Worm (Caenorhabditis elegans) whole organism, young adult: ENCODE measurements around the gene vps-54.

Source experiments
- B0035.1 ChIP-seq: sonication (generic microtip); optimal IDR thresholded peaks from 2 replicates; lab custom pipeline; 2016; ENCODE audit warnings: missing genetic modification characterization, mild to moderate bottlenecking, missing compliant biosample characterization, missing genotype, missing genetic modification reagents
- B0261.1 ChIP-seq: sonication (generic microtip); optimal IDR thresholded peaks from 2 replicates; lab custom pipeline; 2016; ENCODE audit warnings: mild to moderate bottlenecking, missing genetic modification characterization, moderate library complexity, missing compliant biosample characterization
- B0336.3 ChIP-seq: fragments of 200-800 bp; sonication (Bioruptor generic); IDR thresholded peaks from 2 replicates; pipeline ENCODE4 v1.3.6; 2022; ENCODE audit warnings: missing genetic modification characterization, missing compliant biosample characterization
- C06A6.2 ChIP-seq: fragments of 200-800 bp; sonication (Bioruptor generic); conservative IDR thresholded peaks from 2 replicates; pipeline ENCODE4 v1.3.6; 2022; ENCODE audit warnings: missing genetic modification characterization, missing compliant biosample characterization
- F22D6.2 ChIP-seq: sonication (generic microtip); optimal IDR thresholded peaks from 2 replicates; lab custom pipeline; 2016; ENCODE audit warnings: mild to moderate bottlenecking, missing genetic modification characterization, missing compliant biosample characterization
- F33H1.4 ChIP-seq: fragments of 200-800 bp; sonication (Bioruptor generic); IDR thresholded peaks from 2 replicates; pipeline ENCODE4 v1.3.6; 2022; ENCODE audit warnings: missing genetic modification reagents, missing genetic modification characterization, missing compliant biosample characterization
- F57A8.1 ChIP-seq: fragments of 200-800 bp; sonication (Bioruptor generic); optimal IDR thresholded peaks from 2 replicates; lab custom pipeline; 2018; ENCODE audit warnings: mild to moderate bottlenecking, missing genetic modification characterization, moderate library complexity, missing compliant biosample characterization
- K11D2.4 ChIP-seq: fragments of 200-800 bp; sonication (Bioruptor generic); IDR thresholded peaks from 2 replicates; pipeline ENCODE4 v1.3.6; 2022; ENCODE audit warnings: missing genetic modification reagents, missing genetic modification characterization, missing compliant biosample characterization
- T26A5.8 ChIP-seq: sonication (generic microtip); optimal IDR thresholded peaks from 2 replicates; lab custom pipeline; 2016; ENCODE audit warnings: missing genetic modification characterization, missing compliant biosample characterization
- Y53F4B.3 ChIP-seq: fragments of 200-800 bp; sonication (Bioruptor generic); IDR thresholded peaks from 2 replicates; pipeline ENCODE4 v1.3.6; 2022; ENCODE audit warnings: missing genetic modification reagents, missing genetic modification characterization, missing compliant biosample characterization
- Y56A3A.18 ChIP-seq: fragments of 200-800 bp; sonication (Bioruptor generic); IDR thresholded peaks from 2 replicates; pipeline ENCODE4 v1.3.6; 2022; ENCODE audit warnings: missing genetic modification reagents, missing genetic modification characterization, missing compliant biosample characterization
- Y79H2A.3 ChIP-seq: fragments of 200-800 bp; sonication (Bioruptor generic); conservative IDR thresholded peaks from 2 replicates; pipeline ENCODE4 v1.3.6; 2022; ENCODE audit warnings: missing genetic modification reagents, missing genetic modification characterization, missing compliant biosample characterization
- ZK185.1 ChIP-seq: sonication (generic microtip); optimal IDR thresholded peaks from 2 replicates; lab custom pipeline; 2016; ENCODE audit warnings: mild to moderate bottlenecking, missing genetic modification characterization, missing compliant biosample characterization; ENCODE audit not compliant: poor library complexity, severe bottlenecking
- ama-1 ChIP-seq, 3 experiments: fragments of 150-350 bp in 1 of 3; sonication (generic microtip) in 2 of 3; optimal IDR thresholded peaks; 2 replicates each; lab custom pipeline; 2014 to 2018; ENCODE audit warnings: missing biosample characterization in 2 of 3, missing genetic modification characterization in 2 of 3, missing genetic modification reagents in 2 of 3
- aptf-2 ChIP-seq: fragments of 200-800 bp; sonication (Bioruptor generic); conservative IDR thresholded peaks from 2 replicates; pipeline ENCODE4 v1.3.6; 2022; ENCODE audit warnings: missing genetic modification reagents, missing genetic modification characterization, missing compliant biosample characterization
- atf-7 ChIP-seq: sonication (generic microtip); optimal IDR thresholded peaks from 2 replicates; lab custom pipeline; 2017; ENCODE audit warnings: mild to moderate bottlenecking, missing genetic modification characterization, missing compliant biosample characterization
- attf-5 ChIP-seq: fragments of 200-800 bp; sonication (Bioruptor generic); optimal IDR thresholded peaks from 2 replicates; lab custom pipeline; 2018; ENCODE audit warnings: mild to moderate bottlenecking, missing genetic modification characterization, missing compliant biosample characterization
- cebp-1 ChIP-seq, 2 experiments: fragments of 200-800 bp in 1 of 2; sonication (Bioruptor generic) in 1 of 2; sonication (generic microtip) in 1 of 2; IDR thresholded peaks in 1 of 2; optimal IDR thresholded peaks in 1 of 2; 2 replicates each; pipeline versions ENCODE4 v1.3.6 to Lab custom; 2017 to 2022; ENCODE audit warnings: missing compliant biosample characterization in 2 of 2, missing genetic modification characterization in 2 of 2, mild to moderate bottlenecking in 1 of 2, missing genetic modification reagents in 1 of 2, moderate library complexity in 1 of 2
- ceh-58 ChIP-seq: fragments of 200-800 bp; sonication (Bioruptor generic); IDR thresholded peaks from 2 replicates; pipeline ENCODE4 v1.3.6; 2022; ENCODE audit warnings: missing genetic modification characterization, missing compliant biosample characterization
- ceh-79 ChIP-seq: sonication (generic microtip); optimal IDR thresholded peaks from 2 replicates; lab custom pipeline; 2017; ENCODE audit warnings: mild to moderate bottlenecking, missing genetic modification characterization, missing compliant biosample characterization
- egl-18 ChIP-seq: fragments of 200-800 bp; sonication (Bioruptor generic); IDR thresholded peaks from 2 replicates; pipeline ENCODE4 v1.3.6; 2022; ENCODE audit warnings: missing genetic modification reagents, missing genetic modification characterization, missing compliant biosample characterization
- egrh-3 ChIP-seq: fragments of 200-800 bp; sonication (Bioruptor generic); IDR thresholded peaks from 2 replicates; pipeline ENCODE4 v1.3.6; 2022; ENCODE audit warnings: missing genetic modification reagents, missing genetic modification characterization, missing compliant biosample characterization
- ets-4 ChIP-seq: fragments of 200-800 bp; sonication (Bioruptor generic); optimal IDR thresholded peaks from 2 replicates; lab custom pipeline; 2018; ENCODE audit warnings: mild to moderate bottlenecking, missing genetic modification characterization, missing compliant biosample characterization
- him-1 ChIP-seq: sonication (generic microtip); optimal IDR thresholded peaks from 2 replicates; lab custom pipeline; 2016; ENCODE audit warnings: missing genotype, missing genetic modification reagents, missing genetic modification characterization, missing compliant biosample characterization
- hlh-26 ChIP-seq: fragments of 200-800 bp; sonication (Bioruptor generic); conservative IDR thresholded peaks from 2 replicates; pipeline ENCODE4 v1.3.6; 2022; ENCODE audit warnings: missing genetic modification reagents, missing genetic modification characterization, missing compliant biosample characterization
- hmg-1.2 ChIP-seq: fragments of 200-800 bp; sonication (Bioruptor generic); IDR thresholded peaks from 2 replicates; pipeline ENCODE4 v1.3.6; 2022; ENCODE audit warnings: missing genetic modification reagents, missing genetic modification characterization, missing compliant biosample characterization
- hrde-1 ChIP-seq: sonication (generic microtip); optimal IDR thresholded peaks from 2 replicates; lab custom pipeline; 2016; ENCODE audit warnings: missing genetic modification characterization, mild to moderate bottlenecking, missing compliant biosample characterization, moderate library complexity, missing genotype, missing genetic modification reagents, borderline replicate concordance
- let-607 ChIP-seq, 2 experiments: fragments of 200-800 bp in 1 of 2; sonication (Bioruptor generic) in 1 of 2; sonication (generic microtip) in 1 of 2; optimal IDR thresholded peaks; 2 replicates each; lab custom pipeline; 2016 to 2018; ENCODE audit warnings: mild to moderate bottlenecking in 2 of 2, missing compliant biosample characterization in 2 of 2, missing genetic modification characterization in 2 of 2, moderate library complexity in 2 of 2, missing genotype in 1 of 2
- lin-40 ChIP-seq: sonication (generic microtip); optimal IDR thresholded peaks from 2 replicates; lab custom pipeline; 2016; ENCODE audit warnings: missing genetic modification characterization, mild to moderate bottlenecking, missing compliant biosample characterization, missing genotype, missing genetic modification reagents
- lin-54 ChIP-seq: fragments of 200-800 bp; sonication (Bioruptor generic); optimal IDR thresholded peaks from 2 replicates; lab custom pipeline; 2018; ENCODE audit warnings: mild to moderate bottlenecking, missing genetic modification characterization, missing compliant biosample characterization
- madf-10 ChIP-seq: sonication (generic microtip); optimal IDR thresholded peaks from 2 replicates; lab custom pipeline; 2016; ENCODE audit warnings: mild to moderate bottlenecking, missing genetic modification characterization, missing compliant biosample characterization
- madf-6 ChIP-seq: fragments of 200-800 bp; sonication (Bioruptor generic); IDR thresholded peaks from 2 replicates; pipeline ENCODE4 v1.3.6; 2022; ENCODE audit warnings: missing genetic modification reagents, missing genetic modification characterization, missing compliant biosample characterization
- mcd-1 ChIP-seq: fragments of 200-800 bp; sonication (Bioruptor generic); IDR thresholded peaks from 2 replicates; pipeline ENCODE4 v1.3.6; 2022; ENCODE audit warnings: missing genetic modification reagents, missing genetic modification characterization, missing compliant biosample characterization
- mel-28 ChIP-seq: sonication (generic microtip); optimal IDR thresholded peaks from 2 replicates; lab custom pipeline; 2016; ENCODE audit warnings: borderline replicate concordance, mild to moderate bottlenecking, missing genetic modification characterization, missing compliant biosample characterization
- mxl-1 ChIP-seq: sonication (generic microtip); optimal IDR thresholded peaks from 2 replicates; lab custom pipeline; 2016; ENCODE audit warnings: missing genetic modification characterization, missing compliant biosample characterization
- nfya-1 ChIP-seq: sonication (generic microtip); optimal IDR thresholded peaks from 2 replicates; lab custom pipeline; 2017; ENCODE audit warnings: antibody characterized with exemption, missing compliant biosample characterization, missing genetic modification characterization, borderline replicate concordance; ENCODE audit not compliant: insufficient read depth
- nfyb-1 ChIP-seq: fragments of 200-800 bp; sonication (Bioruptor generic); IDR thresholded peaks from 2 replicates; pipeline ENCODE4 v1.3.6; 2022; ENCODE audit warnings: missing genetic modification reagents, missing genetic modification characterization, missing compliant biosample characterization
- nhr-179 ChIP-seq: sonication (generic microtip); optimal IDR thresholded peaks from 2 replicates; lab custom pipeline; 2016; ENCODE audit warnings: mild to moderate bottlenecking, missing genetic modification characterization, missing compliant biosample characterization
- nhr-80 ChIP-seq: sonication (generic microtip); optimal IDR thresholded peaks from 2 replicates; lab custom pipeline; 2016; ENCODE audit warnings: missing genetic modification characterization, missing compliant biosample characterization
- rpc-1 ChIP-seq, 2 experiments: fragments of 150-350 bp in 1 of 2; sonication (generic microtip) in 1 of 2; optimal IDR thresholded peaks; 2 replicates each; lab custom pipeline; 2014 to 2018; ENCODE audit warnings: missing biosample characterization in 1 of 2, missing genetic modification characterization in 1 of 2, missing genetic modification reagents in 1 of 2, missing genotype in 1 of 2
- somi-1 ChIP-seq: fragments of 200-800 bp; sonication (Bioruptor generic); optimal IDR thresholded peaks from 2 replicates; lab custom pipeline; 2018; ENCODE audit warnings: mild to moderate bottlenecking, missing genetic modification characterization, missing compliant biosample characterization
- sptf-2 ChIP-seq: fragments of 200-800 bp; sonication (Bioruptor generic); optimal IDR thresholded peaks from 2 replicates; lab custom pipeline; 2018; ENCODE audit warnings: mild to moderate bottlenecking, missing genetic modification characterization, missing compliant biosample characterization
- ztf-18 ChIP-seq: sonication (generic microtip); optimal IDR thresholded peaks from 2 replicates; lab custom pipeline; 2016; ENCODE audit warnings: missing genotype, mild to moderate bottlenecking, missing genetic modification characterization, missing compliant biosample characterization
- ztf-28 ChIP-seq: fragments of 200-800 bp; sonication (Bioruptor generic); IDR thresholded peaks from 2 replicates; pipeline ENCODE4 v1.3.6; 2022; ENCODE audit warnings: missing genetic modification reagents, missing genetic modification characterization, missing compliant biosample characterization

Gene vps-54

ce11 chrV:10535325-10535724 is 40.9 kb downstream of the vps-54 start:
- TF ChIP-seq nfyb-1 (GFP tag; lab: Robert Waterston, UW) = 0 out of 2 replicates have a peak, but pooled peaks have one; percentile 49
- no peak for TF ChIP-seq egl-18 (GFP tag; lab: Robert Waterston, UW)
- TF ChIP-seq nhr-80 (tag; lab: Kevin White, UChicago) = peak; percentile 46
- peak; percentile 34 for TF ChIP-seq ztf-18
- no peak for TF ChIP-seq B0035.1 (tag; lab: Kevin White, UChicago)
- peak; percentile 27; the same call in 1 of the 2 replicates for TF ChIP-seq mcd-1 (GFP tag; lab: Robert Waterston, UW)
- no peak for TF ChIP-seq C06A6.2 (GFP tag; lab: Robert Waterston, UW)
- TF ChIP-seq Y53F4B.3 = no peak
- TF ChIP-seq ama-1 (optimal IDR thresholded peaks at IDR 0.05; lab: Kevin White, UChicago) = peak; percentile 19
- TF ChIP-seq ama-1 (GFP tag; optimal IDR thresholded peaks at IDR 0.05; lab: Kevin White, UChicago) = no peak
- TF ChIP-seq hmg-1.2 (GFP tag; lab: Robert Waterston, UW) = peak; percentile 49; the same call in 1 of the 2 replicates
- TF ChIP-seq attf-5 = no peak
- no peak for TF ChIP-seq F22D6.2 (tag; lab: Kevin White, UChicago)
- no peak for TF ChIP-seq hlh-26
- no peak for TF ChIP-seq mxl-1
- TF ChIP-seq lin-54 (GFP tag; lab: Kevin White, UChicago) = peak; percentile 0
- TF ChIP-seq B0336.3 = no peak
- TF ChIP-seq atf-7 = peak; percentile 39
- TF ChIP-seq cebp-1 (GFP tag; IDR thresholded peaks at IDR 0.05; lab: Robert Waterston, UW) = no peak
- TF ChIP-seq cebp-1 (tag; optimal IDR thresholded peaks at IDR 0.05; lab: Kevin White, UChicago) = peak; percentile 49
- no peak for TF ChIP-seq B0261.1 (tag; lab: Kevin White, UChicago)
- TF ChIP-seq madf-6 (GFP tag; lab: Robert Waterston, UW) = peak; percentile 13; the same call in 1 of the 2 replicates
- TF ChIP-seq lin-40 = no peak
- TF ChIP-seq madf-10 = no peak
- no peak for TF ChIP-seq ceh-58 (GFP tag; lab: Robert Waterston, UW)
- TF ChIP-seq K11D2.4 (GFP tag; lab: Robert Waterston, UW) = no peak
- no peak for TF ChIP-seq Y79H2A.3
- TF ChIP-seq ets-4 = no peak

DNA sequence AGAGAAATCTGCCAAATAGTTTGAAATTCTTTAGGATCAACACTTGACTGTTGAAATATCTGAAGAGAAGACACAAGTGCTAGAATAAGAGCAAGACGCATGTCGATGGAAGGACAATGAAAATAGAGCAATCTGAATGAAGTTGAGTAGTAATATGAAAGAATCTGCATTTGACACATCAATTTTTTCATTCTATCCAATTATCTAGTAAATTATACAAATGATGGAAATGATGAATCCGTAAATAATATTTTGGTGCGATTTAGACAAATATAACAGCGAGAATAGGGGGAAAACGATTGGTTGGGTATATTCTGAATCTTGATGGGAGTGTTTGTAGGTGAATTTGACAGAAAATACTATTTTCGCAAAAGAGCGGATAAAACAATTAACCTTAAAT is 43.5 kb downstream of the vps-54 start, which contains the start of gene txt-10:
Gene txt-10 (minus strand): TSS at position 101 of the 400 bp plus-strand sequence.
- TF ChIP-seq egrh-3 (GFP tag; lab: Robert Waterston, UW) (no peak), Y56A3A.18 (GFP tag; lab: Robert Waterston, UW) (no peak), B0261.1 (tag; lab: Kevin White, UChicago) (no peak), rpc-1 (optimal IDR thresholded peaks at IDR 0.05; lab: Kevin White, UChicago) (no peak), rpc-1 (tag; optimal IDR thresholded peaks at IDR 0.05; lab: Kevin White, UChicago) (no peak), nhr-179 (tag; lab: Kevin White, UChicago) (no peak), attf-5 (no peak), hrde-1 (peak; percentile 7), ceh-79 (tag; lab: Kevin White, UChicago) (no peak)

- TF ChIP-seq attf-5 (no peak), mel-28 (tag; lab: Kevin White, UChicago) (no peak), nfya-1 (no peak), let-607 (tag; optimal IDR thresholded peaks at IDR 0.05; lab: Kevin White, UChicago) (no peak), aptf-2 (GFP tag; lab: Robert Waterston, UW) (no peak), hmg-1.2 (GFP tag; lab: Robert Waterston, UW) (no peak), somi-1 (GFP tag; lab: Kevin White, UChicago) (no peak), F33H1.4 (GFP tag; lab: Robert Waterston, UW) (no peak), ztf-28 (GFP tag; lab: Robert Waterston, UW) (no peak), ZK185.1 (tag; lab: Kevin White, UChicago) (no peak), ceh-58 (GFP tag; lab: Robert Waterston, UW) (no peak), him-1 (no peak), sptf-2 (GFP tag; lab: Kevin White, UChicago) (no peak), F57A8.1 (GFP tag; lab: Kevin White, UChicago) (no peak), T26A5.8 (tag; lab: Kevin White, UChicago) (no peak), K11D2.4 (GFP tag; lab: Robert Waterston, UW) (no peak)
Observed at ce11 chrV:10529600-10529999, 46.6 kb downstream of the vps-54 start.
